Worm (Caenorhabditis elegans): ENCODE results near the gene thn-4.

DNA sequence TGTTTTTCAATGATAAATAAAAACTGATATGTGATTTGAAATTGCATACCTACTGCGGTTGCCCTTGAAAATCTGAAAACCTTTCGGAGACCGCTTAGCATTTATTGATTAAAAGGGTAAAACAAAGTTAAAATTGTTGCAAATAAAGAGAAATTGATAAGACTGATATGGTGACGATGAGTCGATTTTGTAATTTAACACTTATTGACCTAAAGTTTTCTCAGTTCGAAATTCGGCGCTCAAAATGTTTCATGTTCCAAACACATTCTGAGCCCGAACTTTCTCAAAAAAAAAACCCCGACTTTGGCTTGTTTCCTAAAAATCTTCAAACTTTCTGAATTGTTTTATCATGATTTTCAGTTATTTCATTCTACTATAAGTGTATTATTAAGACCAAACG lies 30.3 kb downstream of the thn-4 start, which contains the start of gene clec-40:
- TF ChIP-seq T22C8.4 (GFP tag; IDR thresholded peaks at IDR 0.05): no peak
- no peak for TF ChIP-seq cog-1 (tag; optimal IDR thresholded peaks at IDR 0.05)
- no peak for TF ChIP-seq flt-1 (GFP tag; IDR thresholded peaks at IDR 0.05)
- TF ChIP-seq klf-2 (GFP tag; conservative IDR thresholded peaks at IDR 0.05): no peak
- no peak for TF ChIP-seq med-1 (GFP tag; optimal IDR thresholded peaks at IDR 0.05; ENCODE audit: insufficient read depth)
- no peak for TF ChIP-seq ztf-23 (GFP tag; IDR thresholded peaks at IDR 0.05)

Measured in whole organism, midembryonic.